Worm (Caenorhabditis elegans): ENCODE data around the gene T04H1.12.

The T04H1.12 gene

ce11 chrV:12255343-12255742 is at the start of gene T04H1.12:
Gene T04H1.12 (plus strand): TSS chrV:12255643.
- no peak for TF ChIP-seq unc-62 (GFP tag; optimal IDR thresholded peaks at IDR 0.05)

DNA sequence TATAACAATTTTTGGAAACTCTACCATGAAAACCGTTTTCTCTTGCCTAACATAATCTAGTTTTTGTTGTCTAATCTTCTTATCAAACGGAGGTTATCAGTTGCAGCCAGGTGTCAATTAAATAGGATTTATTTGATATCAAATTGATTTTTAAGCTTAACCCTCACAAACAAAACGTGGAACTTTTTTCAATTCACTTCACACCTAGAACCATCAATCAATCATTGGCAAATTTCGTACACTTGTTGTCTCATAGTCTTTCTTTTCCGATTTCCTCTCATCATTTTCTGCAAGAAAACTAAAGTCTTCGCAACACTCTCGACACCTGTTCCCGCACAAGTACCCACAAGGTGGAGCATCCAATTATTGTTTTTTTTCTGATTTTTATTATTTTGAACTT is 46.8 kb upstream of the T04H1.12 start:
- no peak for TF ChIP-seq unc-62 (GFP tag; optimal IDR thresholded peaks at IDR 0.05)

- no peak for TF ChIP-seq unc-62 (GFP tag; optimal IDR thresholded peaks at IDR 0.05)
Measured at ce11 chrV:12209951-12210350, 45.5 kb upstream of the T04H1.12 start.

- TF ChIP-seq unc-62 (GFP tag; optimal IDR thresholded peaks at IDR 0.05): no peak
Measured at ce11 chrV:12211090-12211489, 44.4 kb upstream of the T04H1.12 start.

- TF ChIP-seq unc-62 (GFP tag; optimal IDR thresholded peaks at IDR 0.05): no peak
Measured at ce11 chrV:12213027-12213426, 42.4 kb upstream of the T04H1.12 start, which contains the start of gene vab-8. Gene vab-8 (plus strand): TSS chrV:12213327.

- no peak for TF ChIP-seq unc-62 (GFP tag; optimal IDR thresholded peaks at IDR 0.05)
Measured at ce11 chrV:12233425-12233824, 22.0 kb upstream of the T04H1.12 start.

DNA sequence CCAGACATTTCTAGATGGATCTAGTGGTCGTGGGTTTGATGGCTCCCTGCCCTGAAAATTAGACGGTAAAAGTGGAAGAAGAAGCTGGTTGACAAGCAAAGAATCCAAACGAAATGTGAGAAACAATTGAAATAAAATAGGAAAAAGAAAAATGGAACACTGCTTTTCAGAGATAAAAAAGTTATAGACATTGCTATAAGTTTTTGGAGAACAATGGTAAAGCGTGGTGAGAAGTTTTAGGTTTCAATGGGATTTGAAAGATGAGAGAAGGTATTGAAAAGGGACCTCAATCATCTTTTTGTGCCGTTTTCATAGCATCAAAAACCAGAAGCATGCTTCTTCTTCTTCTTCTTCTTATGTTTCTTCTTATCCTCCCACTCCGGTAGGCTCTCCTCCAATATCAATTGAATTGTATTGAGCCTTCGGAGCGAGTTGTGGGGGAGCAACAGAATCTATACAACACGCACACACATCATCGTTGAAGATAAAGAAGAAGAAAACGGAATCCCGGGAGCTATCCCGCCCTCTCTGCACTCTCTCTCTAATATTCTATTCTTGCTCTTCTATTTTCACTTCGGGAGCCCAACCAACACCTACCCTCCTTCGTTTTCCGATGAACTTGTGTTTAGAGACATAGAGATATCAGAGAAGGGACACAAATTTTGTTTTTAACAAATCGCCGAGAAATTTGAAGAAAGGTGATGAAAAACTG is 21.0 kb upstream of the T04H1.12 start, which contains the start of gene myo-3:
Gene myo-3, minus strand, starts transcription at position 51 of the 712 bp plus-strand sequence.
- TF ChIP-seq unc-62 (GFP tag; optimal IDR thresholded peaks at IDR 0.05): no peak

DNA sequence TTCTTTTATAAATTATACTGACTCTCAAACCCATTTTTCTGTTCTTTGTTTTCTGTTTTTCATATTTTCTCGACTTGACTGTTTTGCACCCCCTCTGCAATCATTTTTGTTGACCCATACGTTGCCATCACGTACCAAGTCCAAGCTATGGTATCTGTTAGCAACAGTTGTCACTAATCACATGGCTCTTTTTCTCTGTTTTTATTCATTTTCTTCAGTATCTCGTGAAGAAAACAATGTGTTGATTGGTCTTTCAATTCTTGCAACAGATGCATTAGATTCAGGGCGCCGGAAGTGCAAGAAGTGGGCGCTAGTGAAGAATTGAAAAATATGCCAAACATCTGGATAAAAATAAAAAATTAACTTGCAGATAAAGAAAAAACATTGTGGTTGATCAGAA is 19.9 kb upstream of the T04H1.12 start:
- TF ChIP-seq unc-62 (GFP tag; optimal IDR thresholded peaks at IDR 0.05): no peak

DNA sequence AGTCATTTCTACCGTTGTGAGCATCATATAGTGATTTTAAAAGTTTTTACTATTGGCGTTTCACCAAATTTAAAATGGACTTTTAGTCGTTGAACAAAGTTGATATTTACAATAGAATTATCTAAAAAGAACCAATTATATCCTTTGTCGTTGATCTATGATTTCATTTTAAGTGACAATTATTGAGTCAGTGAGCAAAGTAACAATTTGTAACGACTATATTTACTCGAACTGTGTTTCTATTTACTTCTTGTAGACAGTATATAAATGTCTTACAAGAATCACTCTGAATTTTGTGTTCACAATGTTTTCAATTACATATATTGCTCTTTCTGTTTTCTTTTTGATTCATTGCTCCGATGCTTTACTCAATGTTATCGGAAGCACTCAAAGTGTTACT is 14.3 kb upstream of the T04H1.12 start, which contains the start of gene ttr-22:
Gene ttr-22, plus strand, starts transcription at position 301 of the 400 bp plus-strand sequence.
- TF ChIP-seq unc-62 (GFP tag; optimal IDR thresholded peaks at IDR 0.05): no peak

ce11 chrV:12244980-12245742 is 10.3 kb upstream of the T04H1.12 start, which contains the start of the genes T04H1.13, slfl-5 and rad-50:
Gene T04H1.13 (minus strand): TSS chrV:12245030.
Gene slfl-5 (minus strand): TSS chrV:12245044.
Gene rad-50 (plus strand): TSS chrV:12245646.
- no peak for TF ChIP-seq unc-62 (GFP tag; optimal IDR thresholded peaks at IDR 0.05)

DNA sequence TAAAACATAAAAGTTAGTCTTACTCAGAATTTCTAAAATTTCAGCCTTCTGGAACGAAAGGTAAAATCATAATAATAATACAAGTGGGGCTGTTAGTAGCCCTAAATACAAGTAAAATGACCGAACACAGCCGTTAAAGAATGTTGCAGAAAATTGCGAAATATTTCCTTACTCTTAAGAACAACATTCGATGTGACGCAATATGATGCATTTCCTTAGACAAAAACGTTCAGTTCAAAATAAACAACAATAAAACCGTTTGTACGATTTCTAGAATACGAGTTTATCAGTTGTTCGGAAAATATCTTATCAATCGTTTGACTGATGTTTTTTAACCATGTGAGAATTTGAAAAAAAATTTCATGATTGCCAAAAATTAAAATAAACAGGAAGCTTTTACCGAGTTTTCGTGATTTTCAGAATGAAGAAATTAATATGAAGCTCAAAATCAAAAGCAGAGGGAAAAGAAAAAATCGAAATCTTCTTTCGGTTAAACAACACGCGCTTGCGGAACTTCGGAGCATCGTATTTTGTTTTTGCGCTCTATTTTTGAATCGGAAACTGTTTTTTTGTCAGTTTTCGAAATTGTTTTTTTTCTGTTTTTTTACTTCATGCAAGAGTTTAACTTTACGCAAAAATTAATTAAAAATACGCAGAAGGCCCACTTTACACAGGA is 9.5 kb upstream of the T04H1.12 start:
- no peak for TF ChIP-seq unc-62 (GFP tag; optimal IDR thresholded peaks at IDR 0.05)

ce11 chrV:12251041-12251440 is 4.4 kb upstream of the T04H1.12 start, which contains the start of gene T04H1.5:
Gene T04H1.5 (plus strand): TSS chrV:12251341.
- no peak for TF ChIP-seq unc-62 (GFP tag; optimal IDR thresholded peaks at IDR 0.05)

DNA sequence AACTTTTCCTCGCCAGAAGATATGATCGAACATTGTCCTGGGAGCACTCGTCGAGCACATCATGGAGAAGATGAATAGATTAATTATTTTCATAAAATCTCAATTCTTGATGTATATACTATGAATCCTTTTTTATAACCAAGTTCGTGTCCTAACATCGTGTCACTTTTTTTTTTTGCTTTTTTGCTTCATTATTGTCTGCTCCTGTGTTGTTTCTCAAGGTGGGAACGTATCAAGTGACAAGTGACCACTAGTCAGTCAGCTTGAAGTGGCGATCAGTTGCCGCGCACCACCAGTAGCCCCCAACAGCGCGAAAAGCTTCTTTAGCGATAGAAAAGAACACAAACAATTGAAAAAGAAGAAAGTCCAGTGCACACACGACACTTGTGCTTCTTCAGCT is 3.2 kb upstream of the T04H1.12 start, which contains the start of gene lrx-1:
Gene lrx-1, plus strand, starts transcription at position 301 of the 400 bp plus-strand sequence.
- TF ChIP-seq unc-62 (GFP tag; optimal IDR thresholded peaks at IDR 0.05): no peak

DNA sequence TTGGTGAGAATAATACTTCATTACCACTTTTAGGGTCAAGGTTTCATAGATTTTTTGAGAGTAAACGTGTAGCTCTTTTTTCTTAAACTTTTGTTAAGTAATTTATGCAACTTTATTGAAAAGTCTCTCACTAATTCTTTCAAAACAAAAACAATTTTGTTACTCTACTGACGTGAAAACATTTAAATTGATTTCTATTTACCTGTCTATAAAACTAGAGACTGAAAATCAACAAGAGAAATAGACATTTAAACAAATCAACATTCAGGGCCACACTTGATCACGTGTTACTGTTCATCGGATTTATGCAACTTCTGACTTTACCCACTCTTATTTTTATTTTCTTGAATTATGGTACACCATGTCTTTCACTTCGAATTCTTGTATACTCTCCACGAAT is 955 bp downstream of the T04H1.12 start, which contains the start of gene ugt-55:
Gene ugt-55, plus strand, starts transcription at position 301 of the 400 bp plus-strand sequence.
- no peak for TF ChIP-seq unc-62 (GFP tag; optimal IDR thresholded peaks at IDR 0.05)

DNA sequence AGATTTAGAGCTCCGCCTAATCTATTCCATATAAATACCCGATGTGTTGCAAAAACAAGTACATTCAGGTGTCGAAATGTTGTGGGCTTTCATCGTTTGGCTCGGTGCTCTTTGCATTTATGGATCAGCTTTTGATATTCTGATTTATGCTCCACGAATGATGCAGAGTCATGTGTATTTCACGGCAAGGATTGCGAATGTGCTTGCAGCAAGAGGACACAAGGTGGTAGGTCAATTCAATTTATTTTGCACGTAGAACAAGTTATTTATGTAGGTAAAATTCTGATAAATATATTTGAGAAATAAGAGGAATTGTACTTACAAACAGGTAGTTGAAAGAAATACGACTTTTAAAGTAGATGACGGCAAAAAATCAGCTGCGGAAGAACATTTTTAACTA is 3.5 kb downstream of the T04H1.12 start, which contains the start of gene ugt-56:
Gene ugt-56, plus strand, starts transcription at position 61 of the 400 bp plus-strand sequence.
- no peak for TF ChIP-seq unc-62 (GFP tag; optimal IDR thresholded peaks at IDR 0.05)

ce11 chrV:12261377-12261776 is 5.9 kb downstream of the T04H1.12 start, which contains the start of gene tbb-6:
Gene tbb-6 (plus strand): TSS chrV:12261531.
- TF ChIP-seq unc-62 (GFP tag; optimal IDR thresholded peaks at IDR 0.05): no peak

Measured in whole organism, dauer.